Worm (Caenorhabditis elegans) whole organism, L4/young adult: Measurements from ENCODE around the gene F41H10.1.

ENCODE experiments used
- W03F9.2 ChIP-seq: fragments of 150-350 bp; optimal IDR thresholded peaks from 2 replicates; lab custom pipeline; 2014; ENCODE audit warnings: missing biosample characterization, missing genetic modification characterization
- dao-5 ChIP-seq: sonication (generic microtip); optimal IDR thresholded peaks from 2 replicates; lab custom pipeline; 2016; ENCODE audit warnings: missing genotype, missing genetic modification characterization, moderate library complexity, missing compliant biosample characterization
- him-1 ChIP-seq: sonication (generic microtip); optimal IDR thresholded peaks from 2 replicates; lab custom pipeline; 2016; ENCODE audit warnings: missing genotype, missing genetic modification reagents, missing genetic modification characterization, missing compliant biosample characterization

Gene F41H10.1

DNA sequence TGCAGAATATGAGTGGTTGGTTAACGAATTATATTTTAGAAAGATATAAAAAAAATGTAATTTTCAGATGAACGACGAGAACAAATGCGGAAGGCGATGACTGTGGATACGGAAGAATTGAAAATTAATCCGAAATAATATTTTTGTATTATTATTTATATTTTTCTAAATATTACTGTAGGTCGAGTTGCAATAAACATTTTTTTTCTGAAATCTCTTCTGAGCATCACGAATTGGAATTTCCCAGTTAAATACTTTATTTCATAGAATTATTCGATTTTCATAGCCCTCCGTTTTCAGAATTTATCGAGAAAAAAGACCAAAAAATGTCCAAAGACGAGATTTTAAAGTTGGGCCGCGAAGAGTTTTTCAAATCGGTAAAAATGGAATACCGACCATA is 14.8 kb downstream of the F41H10.1 start, which contains the start of gene ZK616.2:
TSS of gene ZK616.2 (plus strand) at position 301 of the 400 bp plus-strand sequence.
- TF ChIP-seq dao-5 (tag; lab: Kevin White, UChicago) = no peak
- TF ChIP-seq him-1 = no peak

DNA sequence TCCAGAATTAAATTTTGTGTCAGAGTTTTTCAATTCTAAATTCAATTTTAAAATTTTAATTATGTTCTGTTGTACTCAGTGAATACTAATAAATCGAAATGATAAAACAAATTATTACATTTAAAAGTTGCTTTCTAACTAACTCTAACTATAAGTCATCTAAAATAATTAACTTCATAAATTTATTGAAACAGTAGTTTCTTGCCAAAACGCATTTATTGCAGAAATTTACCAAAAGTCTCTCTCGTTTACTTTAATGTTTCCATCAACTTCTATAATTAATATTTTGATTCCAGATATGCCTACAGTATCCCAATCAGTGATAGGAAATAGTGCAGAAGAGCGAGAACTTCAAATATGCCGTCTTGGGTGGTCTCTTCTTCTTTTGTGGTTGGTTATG is 17.9 kb downstream of the F41H10.1 start, which contains the start of gene ZK616.1:
TSS of gene ZK616.1 (plus strand) at position 301 of the 400 bp plus-strand sequence.
- TF ChIP-seq W03F9.2 (tag; lab: Kevin White, UChicago) (no peak), dao-5 (tag; lab: Kevin White, UChicago) (no peak), him-1 (no peak)

DNA sequence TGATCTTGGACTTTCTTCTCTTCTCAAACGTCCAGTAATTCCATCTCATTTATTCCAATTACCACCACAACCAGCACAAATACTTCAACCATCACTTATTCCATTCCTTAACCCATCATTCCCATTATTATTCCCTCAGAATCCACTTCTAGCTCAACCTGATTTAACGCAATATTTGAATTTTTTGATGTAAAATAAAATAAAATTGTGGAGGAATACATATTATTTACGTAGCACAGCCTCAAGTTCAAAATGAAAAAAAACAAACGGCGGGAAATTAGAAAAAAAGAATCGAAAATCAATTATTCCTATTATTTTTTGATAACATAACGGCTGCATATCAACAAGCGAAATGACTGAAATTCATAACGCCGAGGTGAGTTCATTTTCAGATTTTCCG is 22.6 kb downstream of the F41H10.1 start, which contains the start of gene ZK616.61:
TSS of gene ZK616.61 (plus strand) at position 301 of the 400 bp plus-strand sequence.
- no peak for TF ChIP-seq dao-5 (tag; lab: Kevin White, UChicago)
- no peak for TF ChIP-seq him-1
- no peak for TF ChIP-seq W03F9.2 (tag; lab: Kevin White, UChicago)

DNA sequence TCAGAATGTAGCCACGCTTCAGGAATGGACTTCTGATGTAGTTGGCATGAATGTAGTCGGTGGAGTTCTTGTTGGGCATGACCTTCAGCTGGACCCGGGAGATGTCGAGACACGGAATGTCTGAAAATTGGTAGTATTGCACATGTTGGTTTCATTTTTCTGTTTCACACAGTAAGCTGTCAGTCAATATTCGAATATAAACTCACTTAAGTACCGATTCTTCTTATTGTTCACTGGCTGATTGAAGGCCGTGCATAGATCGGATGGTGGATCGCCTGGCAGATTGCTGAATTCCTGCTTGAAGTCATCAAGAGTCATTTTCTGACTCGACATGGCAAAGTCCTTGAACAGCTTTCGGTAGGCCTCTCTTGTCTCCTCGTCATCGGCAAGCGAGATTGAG is 26.4 kb downstream of the F41H10.1 start:
- no peak for TF ChIP-seq W03F9.2 (tag; lab: Kevin White, UChicago)
- no peak for TF ChIP-seq dao-5 (tag; lab: Kevin White, UChicago)
- no peak for TF ChIP-seq him-1

DNA sequence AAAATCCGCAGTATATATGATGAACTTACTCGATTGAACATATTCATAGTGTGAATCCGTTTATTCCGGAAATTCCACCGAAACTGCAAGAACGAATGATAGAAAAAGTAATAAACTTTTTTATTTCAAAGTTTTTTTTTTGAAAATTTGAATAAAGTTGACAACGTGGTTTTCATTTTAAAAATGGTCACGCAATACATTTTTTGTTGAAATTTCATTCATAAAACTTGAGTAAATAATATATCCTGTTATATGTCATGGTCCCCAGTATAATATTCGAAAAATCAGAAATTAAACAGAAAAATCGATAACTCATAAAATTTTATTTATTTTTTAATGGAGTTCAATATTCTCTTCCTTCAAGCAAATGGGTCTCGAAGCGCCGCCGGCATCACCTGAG is 28.4 kb downstream of the F41H10.1 start, which contains the start of gene ZK616.65:
TSS of gene ZK616.65 (minus strand) at position 101 of the 400 bp plus-strand sequence.
- TF ChIP-seq W03F9.2 (tag; lab: Kevin White, UChicago) (no peak), him-1 (no peak), dao-5 (tag; lab: Kevin White, UChicago) (no peak)

DNA sequence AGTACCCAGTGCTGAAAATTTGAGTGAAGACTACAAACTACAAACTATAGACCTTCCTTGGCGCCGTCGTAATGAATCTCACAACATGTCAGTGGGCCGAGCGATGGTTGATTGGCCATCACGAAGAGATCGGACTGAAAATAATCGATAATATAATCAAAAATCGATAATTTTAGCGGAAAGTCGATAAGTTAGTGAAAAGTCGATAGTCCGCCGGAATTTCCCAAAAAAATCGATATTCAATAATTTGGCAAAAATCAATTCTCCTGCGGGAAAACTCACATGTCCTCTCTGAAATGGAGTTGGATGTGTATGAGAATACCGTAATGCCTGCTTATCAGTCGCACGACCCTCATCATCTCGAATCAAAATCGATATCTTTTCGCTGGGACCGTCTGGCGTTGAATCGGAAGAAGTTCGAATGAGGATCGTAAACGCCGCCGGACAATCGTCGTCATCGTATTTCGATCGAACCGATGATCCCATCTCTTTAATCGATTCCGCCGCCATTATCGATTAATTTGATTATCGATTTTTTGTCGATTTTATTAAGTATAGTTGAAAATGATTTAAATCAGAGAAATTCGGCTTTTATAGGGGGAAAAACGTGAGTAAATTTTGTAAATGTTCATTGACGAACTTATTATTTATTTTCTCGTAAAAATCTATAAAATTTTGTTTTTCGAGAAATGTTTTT is 29.1 kb downstream of the F41H10.1 start, which contains the start of gene ZK616.8:
TSS of gene ZK616.8 (minus strand) at position 553 of the 697 bp plus-strand sequence.
- TF ChIP-seq W03F9.2 (tag; lab: Kevin White, UChicago) (no peak), dao-5 (tag; lab: Kevin White, UChicago) (no peak), him-1 (no peak)

DNA sequence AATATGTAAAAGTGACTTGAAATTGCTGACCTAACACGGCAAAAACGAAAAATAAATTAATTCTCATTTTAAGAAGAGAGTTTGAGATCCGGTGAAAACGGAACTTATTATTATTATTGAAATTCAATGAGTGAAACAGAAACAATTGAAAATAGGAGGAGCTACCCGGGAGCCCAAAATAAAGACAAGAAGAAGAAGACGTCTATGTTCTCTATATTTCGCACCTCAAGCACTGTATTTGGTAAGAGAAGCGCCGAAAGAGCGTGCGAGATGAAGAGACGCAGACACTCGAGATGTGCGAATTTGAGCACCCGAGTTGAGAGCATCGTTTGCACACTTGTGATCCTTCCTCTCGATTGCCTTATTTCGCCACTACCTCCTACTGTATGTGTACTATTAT is 33.0 kb downstream of the F41H10.1 start, which contains the start of gene spp-7:
TSS of gene spp-7 (minus strand) at position 101 of the 400 bp plus-strand sequence.
- TF ChIP-seq W03F9.2 (tag; lab: Kevin White, UChicago) = no peak
- TF ChIP-seq him-1 = no peak
- TF ChIP-seq dao-5 (tag; lab: Kevin White, UChicago) = no peak

DNA sequence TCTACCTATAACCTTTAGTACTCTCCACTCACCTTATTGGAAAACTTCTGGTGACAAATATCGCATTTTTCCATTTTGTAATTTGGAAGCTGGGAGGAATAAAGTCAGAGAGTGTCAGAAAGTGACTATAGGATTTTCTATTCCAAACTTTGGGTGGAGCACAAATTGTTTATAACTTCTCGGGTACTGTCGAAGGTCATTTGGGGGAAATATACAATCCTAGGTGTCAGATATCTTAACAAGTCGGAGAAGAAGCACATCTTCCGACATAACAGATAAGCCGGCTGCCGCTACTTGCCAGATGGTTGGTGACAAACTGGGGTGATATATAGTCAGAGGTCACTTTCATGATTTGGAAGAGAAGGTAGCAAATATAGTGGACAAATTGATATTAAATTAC is 36.4 kb downstream of the F41H10.1 start, which contains the start of gene ehn-3:
TSS of gene ehn-3 (minus strand) at position 101 of the 400 bp plus-strand sequence.
- no peak for TF ChIP-seq dao-5 (tag; lab: Kevin White, UChicago)
- TF ChIP-seq him-1 = no peak
